Worm (Caenorhabditis elegans) whole organism, midembryonic: ENCODE results near the gene Y66D12A.19.

Experiments
- cog-1 ChIP-seq: sonication (generic microtip); optimal IDR thresholded peaks from 2 replicates; lab custom pipeline; 2016; ENCODE audit warnings: missing genetic modification characterization, missing compliant biosample characterization
- flt-1 ChIP-seq: fragments of 200-800 bp; sonication (Bioruptor generic); IDR thresholded peaks from 2 replicates; pipeline ENCODE4 v1.3.6; 2022; ENCODE audit warnings: missing genetic modification characterization, missing compliant biosample characterization
- klf-2 ChIP-seq: fragments of 200-800 bp; sonication (Bioruptor generic); conservative IDR thresholded peaks from 2 replicates; pipeline ENCODE4 v1.3.6; 2022; ENCODE audit warnings: missing genetic modification reagents, missing genetic modification characterization, missing compliant biosample characterization
- med-1 ChIP-seq: sonication (generic microtip); optimal IDR thresholded peaks from 2 replicates; lab custom pipeline; 2017; ENCODE audit warnings: missing genetic modification characterization, mild to moderate bottlenecking, missing compliant biosample characterization, antibody characterized with exemption, missing genetic modification reagents; ENCODE audit not compliant: insufficient read depth
- ref-1 ChIP-seq: fragments of 200-800 bp; sonication (Bioruptor generic); conservative IDR thresholded peaks from 2 replicates; pipeline ENCODE4 v1.3.6; 2022; ENCODE audit warnings: missing genetic modification reagents, missing genetic modification characterization, missing compliant biosample characterization
- tab-1 ChIP-seq: fragments of 200-800 bp; sonication (Bioruptor generic); IDR thresholded peaks from 2 replicates; pipeline ENCODE4 v1.3.6; 2022; ENCODE audit warnings: missing genetic modification characterization, missing compliant biosample characterization
- ztf-23 ChIP-seq: fragments of 200-800 bp; sonication (Bioruptor generic); IDR thresholded peaks from 2 replicates; pipeline ENCODE4 v1.3.6; 2022; ENCODE audit warnings: missing genetic modification reagents, missing genetic modification characterization, missing compliant biosample characterization

DNA sequence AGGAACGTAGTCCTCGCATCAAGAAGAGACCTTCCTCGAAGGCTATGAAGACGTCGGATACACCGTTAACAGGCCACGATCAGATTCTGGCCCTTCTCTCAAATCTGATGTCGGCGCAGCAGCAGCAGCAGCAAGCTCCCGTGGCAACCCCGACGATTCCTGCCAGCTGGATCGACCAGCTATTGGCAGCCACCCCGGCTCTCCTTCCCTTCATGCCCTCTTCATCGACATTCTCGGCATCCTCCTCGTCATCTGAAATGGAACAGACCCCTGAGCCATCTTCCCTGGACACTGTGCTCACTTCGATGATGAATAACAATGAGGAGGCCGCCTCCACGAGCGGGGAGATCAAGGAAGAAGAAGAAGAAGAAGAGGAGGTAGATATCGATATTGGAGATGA, 52.7 kb downstream of the Y66D12A.19 start:
- TF ChIP-seq tab-1 (GFP tag; lab: Robert Waterston, UW): no peak
- no peak for TF ChIP-seq ref-1
- TF ChIP-seq cog-1: no peak
- TF ChIP-seq flt-1 (GFP tag; lab: Robert Waterston, UW): no peak
- TF ChIP-seq klf-2 (GFP tag; lab: Robert Waterston, UW): no peak
- TF ChIP-seq med-1: no peak
- no peak for TF ChIP-seq ztf-23 (GFP tag; lab: Robert Waterston, UW)
